Worm (Caenorhabditis elegans) whole organism, L2 larva: ENCODE results near the gene nlp-6.

Source experiments
- C34F6.9 ChIP-seq: fragments of 150-350 bp; optimal IDR thresholded peaks from 2 replicates; lab custom pipeline; 2014; ENCODE audit warnings: missing biosample characterization, missing genetic modification characterization
- F13H6.1 ChIP-seq: sonication (generic microtip); optimal IDR thresholded peaks from 2 replicates; lab custom pipeline; 2016; ENCODE audit warnings: missing genetic modification characterization, missing compliant biosample characterization
- R02D3.7 ChIP-seq: fragments of 150-350 bp; optimal IDR thresholded peaks from 2 replicates; lab custom pipeline; 2014; ENCODE audit warnings: missing biosample characterization, missing genetic modification characterization
- Y55F3AM.14 ChIP-seq: fragments of 200-800 bp; sonication (Bioruptor generic); optimal IDR thresholded peaks from 2 replicates; lab custom pipeline; 2018; ENCODE audit warnings: mild to moderate bottlenecking, missing genetic modification characterization, missing compliant biosample characterization
- alr-1 ChIP-seq: fragments of 150-350 bp; optimal IDR thresholded peaks from 2 replicates; lab custom pipeline; 2014; ENCODE audit warnings: missing biosample characterization, missing genetic modification characterization
- aly-2 ChIP-seq: fragments of 150-350 bp; optimal IDR thresholded peaks from 2 replicates; lab custom pipeline; 2014; ENCODE audit warnings: missing biosample characterization, missing genetic modification characterization
- ama-1 ChIP-seq: fragments of 150-350 bp; optimal IDR thresholded peaks from 2 replicates; lab custom pipeline; 2018; ENCODE audit warnings: inconsistent platforms
- blmp-1 ChIP-seq: sonication (generic microtip); optimal IDR thresholded peaks from 2 replicates; lab custom pipeline; 2017; ENCODE audit warnings: missing genetic modification characterization, mild to moderate bottlenecking, missing compliant biosample characterization, antibody characterized with exemption, moderate library complexity; ENCODE audit not compliant: insufficient read depth
- crh-2 ChIP-seq: sonication (generic microtip); optimal IDR thresholded peaks from 2 replicates; lab custom pipeline; 2017; ENCODE audit warnings: missing biosample characterization, missing genetic modification characterization
- egl-27 ChIP-seq: sonication (generic microtip); optimal IDR thresholded peaks from 3 replicates; lab custom pipeline; 2017; ENCODE audit warnings: missing biosample characterization, missing genetic modification reagents, missing genetic modification characterization
- elt-1 ChIP-seq: fragments of 150-350 bp; optimal IDR thresholded peaks from 2 replicates; lab custom pipeline; 2014; ENCODE audit warnings: missing biosample characterization, missing genetic modification characterization
- fos-1 ChIP-seq: fragments of 150-350 bp; optimal IDR thresholded peaks from 2 replicates; lab custom pipeline; 2014; ENCODE audit warnings: missing biosample characterization, missing genetic modification characterization
- gmeb-1 ChIP-seq: fragments of 150-350 bp; optimal IDR thresholded peaks from 2 replicates; lab custom pipeline; 2014; ENCODE audit warnings: missing biosample characterization, missing genetic modification characterization
- lin-11 ChIP-seq: fragments of 150-350 bp; sonication (generic microtip); optimal IDR thresholded peaks from 2 replicates; lab custom pipeline; 2014; ENCODE audit warnings: missing biosample characterization, missing genetic modification characterization, inconsistent platforms, mixed read lengths
- lin-13 ChIP-seq: fragments of 150-350 bp; optimal IDR thresholded peaks from 2 replicates; lab custom pipeline; 2014; ENCODE audit warnings: missing biosample characterization, missing genetic modification reagents, missing genetic modification characterization
- lin-39 ChIP-seq: fragments of 150-350 bp; optimal IDR thresholded peaks from 2 replicates; lab custom pipeline; 2014; ENCODE audit warnings: missing biosample characterization, missing genetic modification reagents, missing genetic modification characterization
- lsy-2 ChIP-seq, 2 experiments: fragments of 150-350 bp in 1 of 2; sonication (generic microtip) in 1 of 2; optimal IDR thresholded peaks; 2 replicates each; lab custom pipeline; 2014 to 2017; ENCODE audit warnings: missing biosample characterization in 2 of 2, missing genetic modification characterization in 2 of 2
- mab-5 ChIP-seq: fragments of 150-350 bp; optimal IDR thresholded peaks from 2 replicates; lab custom pipeline; 2014; ENCODE audit warnings: missing biosample characterization, missing genetic modification characterization
- mbf-1 ChIP-seq: sonication (generic microtip); optimal IDR thresholded peaks from 2 replicates; lab custom pipeline; 2017; ENCODE audit warnings: missing biosample characterization, missing genetic modification characterization
- mdl-1 ChIP-seq, 2 experiments: fragments of 150-350 bp in 1 of 2; sonication (generic microtip) in 1 of 2; optimal IDR thresholded peaks; 2 replicates each; lab custom pipeline; 2017; ENCODE audit warnings: missing biosample characterization in 2 of 2, missing genetic modification characterization in 2 of 2
- nhr-12 ChIP-seq: fragments of 150-350 bp; optimal IDR thresholded peaks from 2 replicates; lab custom pipeline; 2014; ENCODE audit warnings: missing biosample characterization, missing genetic modification characterization
- nhr-129 ChIP-seq: fragments of 150-350 bp; optimal IDR thresholded peaks from 2 replicates; lab custom pipeline; 2014; ENCODE audit warnings: missing biosample characterization, missing genetic modification characterization
- nhr-21 ChIP-seq: fragments of 150-350 bp; optimal IDR thresholded peaks from 2 replicates; lab custom pipeline; 2014; ENCODE audit warnings: missing biosample characterization, missing genetic modification characterization
- nhr-23 ChIP-seq: fragments of 150-350 bp; optimal IDR thresholded peaks from 2 replicates; lab custom pipeline; 2014; ENCODE audit warnings: missing biosample characterization, missing genetic modification reagents, missing genetic modification characterization
- nhr-25 ChIP-seq: fragments of 150-350 bp; sonication (generic microtip); optimal IDR thresholded peaks from 3 replicates; lab custom pipeline; 2014; ENCODE audit warnings: missing biosample characterization, missing genetic modification characterization
- nhr-6 ChIP-seq: fragments of 150-350 bp; optimal IDR thresholded peaks from 2 replicates; lab custom pipeline; 2014; ENCODE audit warnings: missing biosample characterization, missing genetic modification characterization
- nhr-77 ChIP-seq: fragments of 150-350 bp; optimal IDR thresholded peaks from 2 replicates; lab custom pipeline; 2014; ENCODE audit warnings: missing biosample characterization, missing genetic modification characterization
- peb-1 ChIP-seq: fragments of 150-350 bp; optimal IDR thresholded peaks from 2 replicates; lab custom pipeline; 2014; ENCODE audit warnings: missing biosample characterization, missing genetic modification characterization
- sem-4 ChIP-seq: fragments of 150-350 bp; optimal IDR thresholded peaks from 2 replicates; lab custom pipeline; 2014; ENCODE audit warnings: missing biosample characterization, missing genetic modification reagents, missing genetic modification characterization
- skn-1 ChIP-seq: sonication (generic microtip); optimal IDR thresholded peaks from 2 replicates; lab custom pipeline; 2017; ENCODE audit warnings: missing biosample characterization, missing genetic modification characterization
- sma-3 ChIP-seq: sonication (generic microtip); optimal IDR thresholded peaks from 2 replicates; lab custom pipeline; 2016; ENCODE audit warnings: missing genetic modification reagents, missing genetic modification characterization, missing compliant biosample characterization
- sma-9 ChIP-seq, 2 experiments: fragments of 150-350 bp in 1 of 2; sonication (generic microtip) in 1 of 2; optimal IDR thresholded peaks; 2 replicates each; lab custom pipeline; 2014 to 2016; ENCODE audit warnings: missing genetic modification characterization in 2 of 2, mild to moderate bottlenecking in 1 of 2, missing biosample characterization in 1 of 2, missing compliant biosample characterization in 1 of 2, missing genetic modification reagents in 1 of 2, moderate library complexity in 1 of 2
- snpc-4 ChIP-seq: fragments of 150-350 bp; optimal IDR thresholded peaks from 2 replicates; lab custom pipeline; 2014; ENCODE audit warnings: missing biosample characterization, missing genetic modification characterization
- unc-39 ChIP-seq: fragments of 150-350 bp; optimal IDR thresholded peaks from 2 replicates; lab custom pipeline; 2014; ENCODE audit warnings: missing biosample characterization, missing genetic modification characterization
- unc-55 ChIP-seq: fragments of 150-350 bp; sonication (generic microtip); optimal IDR thresholded peaks from 3 replicates; lab custom pipeline; 2014; ENCODE audit warnings: missing biosample characterization, missing genetic modification reagents, missing genetic modification characterization
- unc-62 ChIP-seq: fragments of 150-350 bp; optimal IDR thresholded peaks from 2 replicates; lab custom pipeline; 2014; ENCODE audit warnings: missing biosample characterization, missing genetic modification reagents, missing genetic modification characterization
- zag-1 ChIP-seq: fragments of 150-350 bp; optimal IDR thresholded peaks from 2 replicates; lab custom pipeline; 2014; ENCODE audit warnings: missing biosample characterization, missing genetic modification characterization
- ztf-4 ChIP-seq: fragments of 150-350 bp; optimal IDR thresholded peaks from 2 replicates; lab custom pipeline; 2014; ENCODE audit warnings: missing biosample characterization, missing genetic modification characterization

The nlp-6 gene

DNA sequence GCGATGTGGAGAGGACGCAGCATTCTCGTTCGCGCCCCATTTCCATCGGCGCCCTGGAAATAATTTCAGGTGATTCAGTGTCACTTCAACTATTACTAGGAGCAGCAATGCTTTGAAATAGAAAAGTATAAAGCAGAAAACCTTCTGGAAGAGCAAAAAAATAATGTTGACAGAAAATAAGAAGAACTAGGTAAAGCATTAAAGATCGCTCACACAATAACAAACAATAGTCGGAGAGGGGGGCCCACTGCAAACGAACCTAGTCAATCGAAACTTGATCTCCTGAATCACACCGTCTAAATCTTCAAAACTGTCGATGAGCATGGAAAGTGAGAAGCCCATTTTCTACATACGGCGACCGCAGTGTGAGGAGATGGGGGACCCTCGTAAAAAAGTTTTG is 34.3 kb upstream of the nlp-6 start:
- TF ChIP-seq nhr-77 (tag; lab: Kevin White, UChicago) (no peak), unc-55 (no peak), ztf-4 (no peak), fos-1 (tag; lab: Kevin White, UChicago) (no peak), lin-11 (tag; lab: Kevin White, UChicago) (no peak)

DNA sequence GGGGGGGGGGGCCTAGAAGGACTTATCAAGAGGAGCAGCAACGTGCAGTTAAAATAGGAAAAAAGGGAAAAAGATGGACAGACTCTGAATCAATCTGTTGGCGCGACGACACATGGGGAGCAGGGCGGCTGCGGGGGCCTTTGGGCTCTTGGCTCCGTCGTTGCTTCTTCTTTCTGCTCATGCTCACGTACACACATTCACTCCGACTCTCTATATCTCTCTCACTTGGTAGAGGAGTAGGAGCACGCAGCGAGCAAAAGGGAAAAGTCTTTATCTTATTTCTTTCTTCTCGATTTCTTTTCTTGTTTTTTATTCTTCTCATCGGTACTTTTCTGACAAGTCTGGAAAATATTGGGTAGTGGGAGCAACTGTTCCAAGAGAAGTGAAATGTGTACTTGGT is 33.9 kb upstream of the nlp-6 start:
- peak; percentile 29 for TF ChIP-seq lin-11 (tag; lab: Kevin White, UChicago)
- TF ChIP-seq ama-1 (lab: Kevin White, UChicago), result no peak
- TF ChIP-seq snpc-4 (tag; lab: Kevin White, UChicago), result no peak
- TF ChIP-seq skn-1 (tag; lab: Kevin White, UChicago), result no peak
- peak in 1 of 2 experiments; percentile 31 for TF ChIP-seq lsy-2 (tag; optimal IDR thresholded peaks at IDR 0.05; lab: Kevin White, UChicago)
- peak; percentile 63 for TF ChIP-seq F13H6.1
- no peak for TF ChIP-seq lin-39
- no peak for TF ChIP-seq unc-39 (tag; lab: Kevin White, UChicago)
- TF ChIP-seq nhr-129 (tag; lab: Kevin White, UChicago), result peak; percentile 66
- TF ChIP-seq alr-1 (tag; lab: Kevin White, UChicago), result no peak
- TF ChIP-seq peb-1 (tag; lab: Kevin White, UChicago), result no peak
- no peak for TF ChIP-seq blmp-1
- no peak for TF ChIP-seq unc-62 (GFP tag; lab: Kevin White, UChicago)
- TF ChIP-seq fos-1 (tag; lab: Kevin White, UChicago), result no peak
- TF ChIP-seq egl-27 (tag; lab: Kevin White, UChicago), result no peak
- peak; percentile 65 for TF ChIP-seq zag-1 (tag; lab: Kevin White, UChicago)
- TF ChIP-seq Y55F3AM.14, result no peak
- no peak for TF ChIP-seq nhr-23 (tag; lab: Kevin White, UChicago)
- TF ChIP-seq mdl-1 (tag; optimal IDR thresholded peaks at IDR 0.05; lab: Kevin White, UChicago), result peak; percentile 20 to 42
- no peak for TF ChIP-seq R02D3.7
- TF ChIP-seq aly-2 (tag; lab: Kevin White, UChicago), result no peak
- peak; percentile 33 for TF ChIP-seq ztf-4
- TF ChIP-seq sma-9 (GFP tag; optimal IDR thresholded peaks at IDR 0.05; lab: Kevin White, UChicago), result peak; percentile 52
- TF ChIP-seq sma-9 (tag; optimal IDR thresholded peaks at IDR 0.05; lab: Kevin White, UChicago), result no peak
- TF ChIP-seq mbf-1 (tag; lab: Kevin White, UChicago), result no peak
- TF ChIP-seq unc-55, result peak; percentile 65
- peak; percentile 51 for TF ChIP-seq mab-5 (tag; lab: Kevin White, UChicago)
- TF ChIP-seq elt-1, result no peak
- no peak for TF ChIP-seq nhr-6 (tag; lab: Kevin White, UChicago)
- TF ChIP-seq crh-2, result peak; percentile 15
- peak; percentile 70 for TF ChIP-seq C34F6.9 (tag; lab: Kevin White, UChicago)
- no peak for TF ChIP-seq lin-13
- TF ChIP-seq, all 48 proteins: peak for 12

DNA sequence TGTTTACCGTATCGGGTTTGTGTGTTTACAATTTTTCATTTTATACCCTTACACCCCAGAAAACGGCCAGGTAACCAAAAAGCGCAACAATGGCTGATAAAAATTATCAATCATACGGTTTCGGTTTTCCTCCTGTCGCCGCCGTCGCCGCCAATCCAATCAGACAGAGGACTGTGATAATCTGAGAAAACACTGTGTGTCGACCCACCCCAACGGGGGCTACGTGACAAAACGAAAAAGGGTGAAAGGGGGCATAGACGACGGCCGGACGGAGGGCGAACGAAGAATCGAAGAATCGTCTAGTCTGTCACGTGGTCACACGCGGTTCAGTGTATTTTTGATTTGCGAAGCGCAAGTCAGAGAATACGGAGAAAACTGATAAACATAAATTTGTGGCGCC is 31.4 kb upstream of the nlp-6 start:
- TF ChIP-seq blmp-1, result peak; percentile 92
- peak; percentile 90 for TF ChIP-seq nhr-21 (tag; lab: Kevin White, UChicago)
- peak; percentile 87 for TF ChIP-seq sma-3
- peak; percentile 72 for TF ChIP-seq F13H6.1
- peak; percentile 53 for TF ChIP-seq gmeb-1
- peak; percentile 38 for TF ChIP-seq Y55F3AM.14
- TF ChIP-seq egl-27 (tag; lab: Kevin White, UChicago), result no peak
- no peak for TF ChIP-seq alr-1 (tag; lab: Kevin White, UChicago)
- peak; percentile 38 for TF ChIP-seq sem-4 (tag; lab: Kevin White, UChicago)
- no peak for TF ChIP-seq zag-1 (tag; lab: Kevin White, UChicago)
- peak in 1 of 2 experiments; percentile 29 for TF ChIP-seq lsy-2 (tag; optimal IDR thresholded peaks at IDR 0.05; lab: Kevin White, UChicago)
- TF ChIP-seq crh-2, result peak; percentile 49
- TF ChIP-seq nhr-25, result peak; percentile 72
- TF ChIP-seq fos-1 (tag; lab: Kevin White, UChicago), result peak; percentile 64
- peak; percentile 54 for TF ChIP-seq nhr-129 (tag; lab: Kevin White, UChicago)
- TF ChIP-seq snpc-4 (tag; lab: Kevin White, UChicago), result no peak
- peak; percentile 92 for TF ChIP-seq sma-9 (GFP tag; optimal IDR thresholded peaks at IDR 0.05; lab: Kevin White, UChicago)
- TF ChIP-seq sma-9 (tag; optimal IDR thresholded peaks at IDR 0.05; lab: Kevin White, UChicago), result no peak
- TF ChIP-seq mdl-1 (tag; optimal IDR thresholded peaks at IDR 0.05; lab: Kevin White, UChicago), result peak; percentile 40 to 78
- TF ChIP-seq, all 48 proteins: peak for 14

DNA sequence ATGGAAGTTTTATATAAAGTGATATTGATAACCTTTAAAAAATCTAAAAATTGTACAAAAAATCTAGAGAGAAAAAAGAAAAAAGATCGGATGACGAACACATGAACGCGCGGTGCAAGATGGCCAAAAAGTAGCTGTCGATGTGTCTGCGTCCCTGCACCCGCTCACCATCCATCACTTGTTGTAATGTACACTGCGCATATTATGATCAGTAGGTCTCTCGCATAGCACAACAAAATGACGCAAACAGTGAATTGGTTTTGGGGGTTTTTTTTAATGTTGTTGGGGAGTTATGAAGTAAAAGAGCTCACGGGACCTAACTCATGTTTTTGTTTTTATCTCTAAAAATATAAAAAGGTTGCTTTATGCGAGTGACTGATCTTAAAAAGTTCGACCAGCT is 30.5 kb upstream of the nlp-6 start:
- TF ChIP-seq nhr-129 (tag; lab: Kevin White, UChicago) (peak; percentile 48), zag-1 (tag; lab: Kevin White, UChicago) (no peak), sma-3 (no peak), sma-9 (GFP tag; optimal IDR thresholded peaks at IDR 0.05; lab: Kevin White, UChicago) (peak; percentile 49), sma-9 (tag; optimal IDR thresholded peaks at IDR 0.05; lab: Kevin White, UChicago) (no peak), unc-55 (peak; percentile 15), elt-1 (no peak), crh-2 (peak; percentile 9), sem-4 (tag; lab: Kevin White, UChicago) (no peak), C34F6.9 (tag; lab: Kevin White, UChicago) (peak; percentile 11), nhr-6 (tag; lab: Kevin White, UChicago) (no peak), nhr-25 (peak; percentile 19), nhr-12 (tag; lab: Kevin White, UChicago) (no peak), fos-1 (tag; lab: Kevin White, UChicago) (peak; percentile 8)
- TF ChIP-seq, all 48 proteins: peak for 7
